Fruit fly (Drosophila melanogaster): ENCODE results near the gene CG7329.

dm6 chr2L:10672989-10673388 is 34.7 kb upstream of the CG7329 start:
- TF ChIP-seq CG32121 (GFP tag; IDR thresholded peaks at IDR 0.05), result no peak
- no peak for TF ChIP-seq Snoo (tag; optimal IDR thresholded peaks at IDR 0.05)
- peak; percentile 69 for TF ChIP-seq CG8159 (tag; optimal IDR thresholded peaks at IDR 0.05)
- peak; percentile 24 for TF ChIP-seq CG15710 (tag; optimal IDR thresholded peaks at IDR 0.05)
- TF ChIP-seq gl (tag; optimal IDR thresholded peaks at IDR 0.05), result no peak
- peak; percentile 33 for TF ChIP-seq CG9948 (tag; optimal IDR thresholded peaks at IDR 0.05)
- no peak for TF ChIP-seq Pif1B (GFP tag; optimal IDR thresholded peaks at IDR 0.05)
- TF ChIP-seq CG14655 (GFP tag; optimal IDR thresholded peaks at IDR 0.05), result peak; percentile 42
- TF ChIP-seq D1 (tag; optimal IDR thresholded peaks at IDR 0.05), result no peak
- TF ChIP-seq CG10348 (GFP tag; IDR thresholded peaks at IDR 0.05), result no peak
- TF ChIP-seq fd96Ca (GFP tag; IDR thresholded peaks at IDR 0.05), result no peak
- TF ChIP-seq EcR (GFP tag; optimal IDR thresholded peaks at IDR 0.05), result no peak
